Fruit fly (Drosophila melanogaster): ENCODE data around the gene RabGGTb.

dm6 chr2L:2883703-2884294 is 4.9 kb downstream of the RabGGTb start:
- no peak for TF ChIP-seq h (optimal IDR thresholded peaks at IDR 0.05)
- TF ChIP-seq ttk (optimal IDR thresholded peaks at IDR 0.05) = no peak
- TF ChIP-seq psq (optimal IDR thresholded peaks at IDR 0.05) = no peak

Measured in Kc167 (cell line).